Worm (Caenorhabditis elegans) whole organism, L4 larva: ENCODE results near the gene nhr-31.

Source experiments
- ceh-82 ChIP-seq: sonication (generic microtip); optimal IDR thresholded peaks from 2 replicates; lab custom pipeline; 2017; ENCODE audit warnings: missing biosample characterization, missing genetic modification characterization
- lin-13 ChIP-seq: fragments of 150-350 bp; optimal IDR thresholded peaks from 2 replicates; lab custom pipeline; 2014; ENCODE audit warnings: missing biosample characterization, missing genetic modification reagents, missing genetic modification characterization
- spr-3 ChIP-seq: fragments of 200-800 bp; sonication (Bioruptor generic); optimal IDR thresholded peaks from 2 replicates; lab custom pipeline; 2018; ENCODE audit warnings: mild to moderate bottlenecking, missing genetic modification characterization, missing compliant biosample characterization

DNA sequence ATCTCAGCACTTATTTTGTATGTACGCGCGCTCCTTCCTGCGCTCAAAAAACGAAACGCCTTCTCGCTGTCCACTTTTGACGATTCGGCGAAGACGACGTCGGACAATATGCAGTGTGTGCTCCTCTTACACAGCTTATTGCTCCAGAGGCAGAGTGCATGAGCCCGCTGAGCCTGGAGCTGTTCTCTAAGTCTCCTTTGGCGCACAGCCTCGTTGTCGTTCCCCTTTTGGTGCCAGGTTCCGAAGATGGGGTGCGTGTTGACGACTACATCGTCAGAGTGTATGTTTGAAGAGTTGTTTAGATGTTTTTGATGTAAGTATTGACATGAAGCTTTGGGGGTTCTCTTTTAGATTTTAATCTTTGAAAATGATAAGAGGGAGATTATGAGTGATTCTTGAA, 41.0 kb upstream of the nhr-31 start:
- TF ChIP-seq lin-13 (no peak), spr-3 (GFP tag; lab: Kevin White, UChicago) (no peak), ceh-82 (no peak)
